Worm (Caenorhabditis elegans) whole organism, L4 larva: ENCODE data around the gene Y38C1BA.1.

Experiments used
- F44E2.7 ChIP-seq: fragments of 200-800 bp; sonication (Bioruptor generic); IDR thresholded peaks from 2 replicates; pipeline ENCODE4 v2.1.2; 2022; ENCODE audit warnings: missing genetic modification characterization, missing compliant biosample characterization
- T20F7.1 ChIP-seq: fragments of 200-800 bp; sonication (Bioruptor generic); optimal IDR thresholded peaks from 2 replicates; lab custom pipeline; 2018; ENCODE audit warnings: mild to moderate bottlenecking, missing genetic modification characterization, missing compliant biosample characterization
- aha-1 ChIP-seq: fragments of 150-350 bp; peaks from one replicate; lab custom pipeline; 2014; ENCODE audit warnings: missing biosample characterization, missing genetic modification characterization
- ama-1 ChIP-seq: fragments of 150-350 bp; optimal IDR thresholded peaks from 2 replicates; lab custom pipeline; 2014; ENCODE audit warnings: inconsistent platforms, mixed read lengths
- ceh-28 ChIP-seq: fragments of 150-350 bp; optimal IDR thresholded peaks from 2 replicates; lab custom pipeline; 2014; ENCODE audit warnings: missing biosample characterization, missing genetic modification reagents, missing genetic modification characterization
- ceh-32 ChIP-seq: sonication (generic microtip); optimal IDR thresholded peaks from 2 replicates; lab custom pipeline; 2016; ENCODE audit warnings: mild to moderate bottlenecking, missing genetic modification characterization, missing compliant biosample characterization; ENCODE audit not compliant: poor library complexity
- ceh-44 ChIP-seq: fragments of 200-800 bp; sonication (Bioruptor generic); IDR thresholded peaks from 2 replicates; pipeline ENCODE4 v1.3.6; 2022; ENCODE audit warnings: missing genetic modification reagents, missing genetic modification characterization, missing compliant biosample characterization
- ces-1 ChIP-seq: fragments of 150-350 bp; sonication (generic microtip); optimal IDR thresholded peaks from 4 replicates; lab custom pipeline; 2014; ENCODE audit warnings: missing biosample characterization, missing genetic modification reagents, missing genetic modification characterization
- ctbp-1 ChIP-seq: fragments of 200-800 bp; sonication (Bioruptor generic); IDR thresholded peaks from 2 replicates; pipeline ENCODE4 v1.3.6; 2022; ENCODE audit warnings: missing genetic modification reagents, missing genetic modification characterization, missing compliant biosample characterization
- daf-19 ChIP-seq: fragments of 200-800 bp; sonication (Bioruptor generic); conservative IDR thresholded peaks from 2 replicates; pipeline ENCODE4 v1.3.6; 2022; ENCODE audit warnings: missing genetic modification characterization, missing compliant biosample characterization
- dmd-9 ChIP-seq: fragments of 200-800 bp; sonication (Bioruptor generic); IDR thresholded peaks from 2 replicates; pipeline ENCODE4 v1.3.6; 2022; ENCODE audit warnings: missing genetic modification reagents, missing genetic modification characterization, missing compliant biosample characterization
- dpl-1 ChIP-seq: fragments of 150-350 bp; optimal IDR thresholded peaks from 2 replicates; lab custom pipeline; 2014; ENCODE audit warnings: missing biosample characterization, missing genetic modification reagents, missing genetic modification characterization
- duxl-1 ChIP-seq: sonication (generic microtip); optimal IDR thresholded peaks from 2 replicates; lab custom pipeline; 2016; ENCODE audit warnings: mild to moderate bottlenecking, missing genetic modification characterization, moderate library complexity, missing compliant biosample characterization; ENCODE audit not compliant: poor library complexity
- fos-1 ChIP-seq: fragments of 150-350 bp; optimal IDR thresholded peaks from 2 replicates; lab custom pipeline; 2014; ENCODE audit warnings: missing biosample characterization, missing genetic modification characterization
- hlh-30 ChIP-seq: sonication (generic microtip); optimal IDR thresholded peaks from 2 replicates; lab custom pipeline; 2017; ENCODE audit warnings: antibody characterized with exemption, mild to moderate bottlenecking, missing genetic modification characterization, missing compliant biosample characterization; ENCODE audit not compliant: insufficient read depth
- lin-13 ChIP-seq: fragments of 150-350 bp; optimal IDR thresholded peaks from 2 replicates; lab custom pipeline; 2014; ENCODE audit warnings: missing biosample characterization, missing genetic modification reagents, missing genetic modification characterization
- lin-29 ChIP-seq: fragments of 200-800 bp; sonication (Bioruptor generic); IDR thresholded peaks from 2 replicates; pipeline ENCODE4 v1.3.6; 2022; ENCODE audit warnings: missing genetic modification reagents, missing genetic modification characterization, missing compliant biosample characterization
- lsy-2 ChIP-seq, 2 experiments: fragments of 150-350 bp in 1 of 2; sonication (generic microtip) in 1 of 2; optimal IDR thresholded peaks; 2 replicates each; lab custom pipeline; 2014 to 2017; ENCODE audit warnings: missing biosample characterization in 2 of 2, missing genetic modification characterization in 2 of 2
- madf-5 ChIP-seq, 2 experiments: fragments of 200-800 bp; sonication (Bioruptor generic); IDR thresholded peaks; 2 replicates each; pipeline ENCODE4 v1.3.6; 2022; ENCODE audit warnings: missing compliant biosample characterization in 2 of 2, missing genetic modification characterization in 2 of 2
- mep-1 ChIP-seq: fragments of 150-350 bp; sonication (generic microtip); optimal IDR thresholded peaks from 3 replicates; lab custom pipeline; 2014; ENCODE audit warnings: missing biosample characterization, missing genetic modification characterization
- mxl-3 ChIP-seq: fragments of 200-800 bp; sonication (Bioruptor generic); optimal IDR thresholded peaks from 2 replicates; lab custom pipeline; 2018; ENCODE audit warnings: mild to moderate bottlenecking, missing genetic modification characterization, missing compliant biosample characterization
- nhr-10 ChIP-seq: fragments of 150-350 bp; optimal IDR thresholded peaks from 2 replicates; lab custom pipeline; 2014; ENCODE audit warnings: missing biosample characterization, missing genetic modification characterization
- nhr-237 ChIP-seq: sonication (generic microtip); optimal IDR thresholded peaks from 2 replicates; lab custom pipeline; 2017; ENCODE audit warnings: missing biosample characterization, missing genetic modification characterization
- nhr-25 ChIP-seq: sonication (generic microtip); optimal IDR thresholded peaks from 2 replicates; lab custom pipeline; 2017; ENCODE audit warnings: missing genetic modification characterization, mild to moderate bottlenecking, missing compliant biosample characterization, antibody characterized with exemption, moderate library complexity, borderline replicate concordance; ENCODE audit not compliant: insufficient read depth
- nhr-48 ChIP-seq: sonication (generic microtip); optimal IDR thresholded peaks from 2 replicates; lab custom pipeline; 2016; ENCODE audit warnings: mild to moderate bottlenecking, missing genetic modification characterization, missing compliant biosample characterization
- snpc-1.2 ChIP-seq: fragments of 200-800 bp; sonication (Bioruptor generic); IDR thresholded peaks from 2 replicates; pipeline ENCODE4 v1.3.6; 2022; ENCODE audit warnings: missing genetic modification reagents, missing genetic modification characterization, missing compliant biosample characterization
- spr-3 ChIP-seq: fragments of 200-800 bp; sonication (Bioruptor generic); optimal IDR thresholded peaks from 2 replicates; lab custom pipeline; 2018; ENCODE audit warnings: mild to moderate bottlenecking, missing genetic modification characterization, missing compliant biosample characterization
- tag-97 ChIP-seq: fragments of 200-800 bp; sonication (Bioruptor generic); IDR thresholded peaks from 2 replicates; pipeline ENCODE4 v1.3.6; 2022; ENCODE audit warnings: missing genetic modification characterization, missing compliant biosample characterization
- unc-39 ChIP-seq: sonication (generic microtip); optimal IDR thresholded peaks from 2 replicates; lab custom pipeline; 2017; ENCODE audit warnings: missing biosample characterization, missing genetic modification characterization
- unc-62 ChIP-seq, 3 experiments: fragments of 150-350 bp in 1 of 3; sonication (generic microtip); optimal IDR thresholded peaks in 2 of 3; peaks in 1 of 3; 1 replicate in 1 of 3; 2 replicates in 2 of 3; lab custom pipeline; 2014 to 2017; ENCODE audit warnings: missing biosample characterization in 3 of 3, missing genetic modification characterization in 3 of 3, missing genetic modification reagents in 3 of 3, missing genotype in 1 of 3
- vab-7 ChIP-seq: fragments of 200-800 bp; sonication (Bioruptor generic); IDR thresholded peaks from 2 replicates; pipeline ENCODE4 v1.3.6; 2022; ENCODE audit warnings: missing genetic modification reagents, missing genetic modification characterization, missing compliant biosample characterization
- zfp-3 ChIP-seq: fragments of 200-800 bp; sonication (Bioruptor generic); conservative IDR thresholded peaks from 2 replicates; pipeline ENCODE4 v1.3.6; 2022; ENCODE audit warnings: missing genetic modification reagents, missing genetic modification characterization, missing compliant biosample characterization

Y38C1BA.1 gene

DNA sequence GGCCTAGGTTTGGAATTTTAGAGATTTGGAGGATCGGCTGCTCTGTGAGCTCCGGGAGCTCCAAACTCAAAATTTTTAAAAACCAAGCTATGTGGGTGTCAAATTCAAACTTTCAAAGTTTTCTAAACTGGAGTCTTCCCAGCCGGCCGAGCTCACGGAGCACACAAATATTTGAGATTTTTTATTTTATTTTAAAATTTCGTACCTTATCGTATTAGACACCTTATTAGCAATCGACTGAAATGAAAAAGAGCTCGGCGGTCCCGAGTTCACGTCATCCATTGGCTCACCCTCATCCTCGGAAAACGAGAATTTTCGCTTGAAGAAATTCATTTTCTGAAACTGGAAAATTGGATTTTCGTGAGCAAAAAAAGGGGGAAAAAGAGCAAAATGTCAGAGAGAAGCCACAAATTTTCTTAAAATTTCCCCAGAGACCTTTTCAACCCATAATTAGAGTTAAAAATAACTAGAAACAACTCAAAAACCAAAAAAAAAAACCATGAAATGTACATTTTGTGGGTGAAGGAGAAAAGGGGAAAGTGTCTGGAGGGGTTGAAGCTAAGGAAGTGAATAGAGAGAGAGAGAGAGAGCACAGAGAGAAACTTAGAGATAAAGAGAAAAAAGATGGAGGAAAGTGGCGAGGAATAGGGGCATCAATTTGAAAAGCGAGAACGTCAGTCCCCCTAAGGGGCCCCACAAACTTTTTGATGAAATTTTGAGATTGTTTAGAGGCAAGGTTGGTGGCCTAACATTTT lies 11.2 kb upstream of the Y38C1BA.1 start, which contains the start of gene snn-1:
snn-1 (minus strand) TSS at position 355 of the 755 bp plus-strand sequence.
- TF ChIP-seq ceh-44 (GFP tag; lab: Robert Waterston, UW) (no peak), lin-29 (GFP tag; lab: Robert Waterston, UW) (no peak), zfp-3 (GFP tag; lab: Robert Waterston, UW) (no peak), unc-62 (GFP tag; optimal IDR thresholded peaks at IDR 0.05 in 1 of 2; lab: Kevin White, UChicago) (peak in 1 of 2 experiments; percentile 77), unc-62 (tag; optimal IDR thresholded peaks at IDR 0.05; lab: Kevin White, UChicago) (no peak), aha-1 (tag; lab: Kevin White, UChicago) (peak; percentile 94), madf-5 (GFP tag; IDR thresholded peaks at IDR 0.05; lab: Robert Waterston, UW) (no peak), vab-7 (GFP tag; lab: Robert Waterston, UW) (no peak), tag-97 (no peak), unc-39 (no peak), lsy-2 (tag; optimal IDR thresholded peaks at IDR 0.05; lab: Kevin White, UChicago) (peak in 1 of 2 experiments; percentile 27)
- TF ChIP-seq, all 104 proteins: peak for 3

DNA sequence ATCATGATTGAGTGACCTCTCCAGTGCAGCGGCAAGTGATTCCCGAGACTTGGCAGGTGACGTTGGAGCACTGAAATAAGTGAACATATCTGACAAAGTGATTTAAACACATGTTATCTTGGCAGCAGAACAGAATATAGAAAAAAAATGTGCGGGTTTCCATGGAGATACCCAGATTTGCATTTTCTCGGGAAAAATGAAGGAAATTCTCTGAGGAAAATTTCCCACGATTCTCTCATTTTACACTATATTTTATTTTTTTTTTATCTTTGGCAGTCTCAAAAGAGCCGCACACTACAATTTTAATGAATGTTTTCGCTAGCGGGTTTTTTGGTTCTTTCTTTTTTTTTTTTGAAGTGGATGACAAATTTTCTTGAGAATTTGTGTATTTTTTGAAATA lies 10.1 kb upstream of the Y38C1BA.1 start:
- TF ChIP-seq fos-1 (tag; lab: Kevin White, UChicago) = no peak
- no peak for TF ChIP-seq F44E2.7
- no peak for TF ChIP-seq duxl-1 (tag; lab: Kevin White, UChicago)
- no peak for TF ChIP-seq mxl-3 (GFP tag; lab: Kevin White, UChicago)
- no peak for TF ChIP-seq nhr-237 (tag; lab: Kevin White, UChicago)
- no peak for TF ChIP-seq ceh-28 (tag; lab: Kevin White, UChicago)
- no peak for TF ChIP-seq nhr-10 (tag; lab: Kevin White, UChicago)
- TF ChIP-seq madf-5 (GFP tag; IDR thresholded peaks at IDR 0.05; lab: Robert Waterston, UW) = no peak
- TF ChIP-seq ceh-32 (tag; lab: Kevin White, UChicago) = no peak
- no peak for TF ChIP-seq snpc-1.2 (GFP tag; lab: Robert Waterston, UW)
- no peak for TF ChIP-seq nhr-25 (tag; lab: Kevin White, UChicago)
- TF ChIP-seq ceh-44 (GFP tag; lab: Robert Waterston, UW) = no peak
- no peak for TF ChIP-seq ces-1 (GFP tag; lab: Kevin White, UChicago)
- no peak for TF ChIP-seq daf-19 (GFP tag; lab: Robert Waterston, UW)

DNA sequence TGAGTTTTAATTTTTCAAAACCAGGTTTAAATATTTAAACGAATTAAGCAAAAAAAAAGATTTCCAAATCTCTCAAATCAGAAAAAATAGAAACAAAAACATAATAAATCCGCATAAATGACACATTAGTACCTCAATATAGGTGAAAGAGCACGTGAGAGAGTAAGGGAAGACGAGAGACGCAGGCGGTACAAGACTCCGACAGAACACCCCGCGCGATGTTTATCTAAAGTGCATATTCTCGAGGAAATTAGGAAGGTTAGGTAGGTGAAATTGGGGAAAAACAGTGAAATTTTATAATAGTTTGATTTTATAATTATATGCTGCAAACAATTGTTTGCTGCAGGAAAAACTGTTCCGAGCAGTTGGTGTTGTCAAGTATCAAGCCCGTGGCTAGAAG lies 831 bp upstream of the Y38C1BA.1 start:
- TF ChIP-seq lin-13 = no peak
- no peak for TF ChIP-seq ctbp-1 (GFP tag; lab: Robert Waterston, UW)
- TF ChIP-seq nhr-48 (tag; lab: Kevin White, UChicago) = no peak
- peak; percentile 1 for TF ChIP-seq mep-1
- peak; percentile 89 for TF ChIP-seq T20F7.1 (GFP tag; lab: Kevin White, UChicago)
- no peak for TF ChIP-seq madf-5 (GFP tag; IDR thresholded peaks at IDR 0.05; lab: Robert Waterston, UW)
- TF ChIP-seq spr-3 (GFP tag; lab: Kevin White, UChicago) = no peak
- no peak for TF ChIP-seq dmd-9
- peak in 1 of 2 experiments; percentile 35 for TF ChIP-seq lsy-2 (tag; optimal IDR thresholded peaks at IDR 0.05; lab: Kevin White, UChicago)
- TF ChIP-seq dpl-1 (GFP tag; lab: Kevin White, UChicago) = peak; percentile 8
- TF ChIP-seq hlh-30 = peak; percentile 46

DNA sequence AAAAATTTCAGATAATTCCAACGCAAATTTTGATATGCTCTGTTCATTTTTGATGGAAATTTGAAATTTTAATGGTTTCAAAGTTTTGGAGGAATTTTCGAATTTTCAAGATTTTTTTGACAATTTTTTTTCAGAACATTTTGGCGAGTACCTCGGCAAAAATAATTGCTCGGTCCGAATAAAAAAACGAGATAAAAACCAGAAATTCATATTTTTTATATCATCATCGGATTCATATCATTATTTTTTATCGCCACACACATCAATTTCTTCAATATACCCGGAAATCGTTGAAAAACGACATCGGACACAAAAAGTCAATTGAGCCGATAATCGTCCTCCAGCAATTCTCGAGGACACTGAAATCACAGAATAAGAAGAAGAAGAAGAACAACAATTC lies 12.0 kb downstream of the Y38C1BA.1 start:
- TF ChIP-seq ama-1 (lab: Kevin White, UChicago) = no peak
- peak; percentile 72 for TF ChIP-seq aha-1 (tag; lab: Kevin White, UChicago)
- TF ChIP-seq unc-62 (GFP tag; optimal IDR thresholded peaks at IDR 0.05 in 1 of 2; lab: Kevin White, UChicago) = peak in 1 of 2 experiments; percentile 15
- no peak for TF ChIP-seq unc-62 (tag; optimal IDR thresholded peaks at IDR 0.05; lab: Kevin White, UChicago)
- TF ChIP-seq, all 104 proteins: peak for 2
